Worm (Caenorhabditis elegans): ENCODE data around the gene repo-1.

Gene repo-1

ce11 chrIV:12051049-12051792 is 33.1 kb upstream of the repo-1 start, which contains the start of the genes bre-5 and spt-5:
bre-5 (minus strand) TSS chrIV:12051215.
spt-5 (plus strand) TSS chrIV:12051491.
- TF ChIP-seq efl-3 (GFP tag; optimal IDR thresholded peaks at IDR 0.05) (no peak), elt-3 (tag; optimal IDR thresholded peaks at IDR 0.05) (no peak), elt-2 (tag; optimal IDR thresholded peaks at IDR 0.05) (no peak), snu-23 (GFP tag; optimal IDR thresholded peaks at IDR 0.05) (peak; percentile 41), lin-14 (GFP tag; optimal IDR thresholded peaks at IDR 0.05) (no peak), pag-3 (tag; optimal IDR thresholded peaks at IDR 0.05; ENCODE audit: borderline replicate concordance, insufficient read depth) (no peak), aly-2 (tag; optimal IDR thresholded peaks at IDR 0.05) (no peak), sup-37 (GFP tag; optimal IDR thresholded peaks at IDR 0.05) (no peak), egl-13 (tag; optimal IDR thresholded peaks at IDR 0.05) (no peak), hpl-2 (GFP tag; optimal IDR thresholded peaks at IDR 0.05) (no peak), pqm-1 (tag; optimal IDR thresholded peaks at IDR 0.05) (no peak), nhr-85 (tag) (peak; percentile 45), sox-4 (tag; optimal IDR thresholded peaks at IDR 0.05) (no peak), pax-3 (tag; optimal IDR thresholded peaks at IDR 0.05) (no peak), lin-39 (tag; optimal IDR thresholded peaks at IDR 0.05) (no peak), ets-5 (GFP tag; IDR thresholded peaks at IDR 0.05) (no peak), fkh-4 (tag; optimal IDR thresholded peaks at IDR 0.05; ENCODE audit: borderline replicate concordance) (no peak), snpc-4 (tag; optimal IDR thresholded peaks at IDR 0.05) (no peak), lin-15B (tag; optimal IDR thresholded peaks at IDR 0.05) (no peak), nhr-20 (tag; optimal IDR thresholded peaks at IDR 0.05) (peak; percentile 34), ceh-88 (GFP tag; IDR thresholded peaks at IDR 0.05) (no peak), tbx-2 (tag; optimal IDR thresholded peaks at IDR 0.05) (no peak), lir-3 (tag; optimal IDR thresholded peaks at IDR 0.05; ENCODE audit: poor library complexity) (no peak), nhr-19 (GFP tag; conservative IDR thresholded peaks at IDR 0.05) (0 out of 2 replicates have a peak, but pooled peaks have one; percentile 12), fkh-10 (GFP tag; optimal IDR thresholded peaks at IDR 0.05) (no peak), swsn-7 (tag; optimal IDR thresholded peaks at IDR 0.05) (peak; percentile 25), nhr-237 (tag; optimal IDR thresholded peaks at IDR 0.05) (no peak), ceh-90 (tag; optimal IDR thresholded peaks at IDR 0.05) (no peak), nhr-47 (tag; optimal IDR thresholded peaks at IDR 0.05) (peak; percentile 52), ceh-8 (GFP tag; optimal IDR thresholded peaks at IDR 0.05) (no peak), skn-1 (tag; optimal IDR thresholded peaks at IDR 0.05) (no peak), rnt-1 (tag; optimal IDR thresholded peaks at IDR 0.05) (peak; percentile 5), tlp-1 (tag; optimal IDR thresholded peaks at IDR 0.05) (no peak), hlh-4 (tag; optimal IDR thresholded peaks at IDR 0.05) (no peak), Y116A8C.19 (tag; optimal IDR thresholded peaks at IDR 0.05; ENCODE audit: borderline replicate concordance) (no peak), dsc-1 (tag; optimal IDR thresholded peaks at IDR 0.05) (no peak), F16B12.6 (tag; optimal IDR thresholded peaks at IDR 0.05) (peak; percentile 85), C34B4.2 (tag; optimal IDR thresholded peaks at IDR 0.05) (no peak), mep-1 (tag; optimal IDR thresholded peaks at IDR 0.05) (no peak), nhr-71 (tag; optimal IDR thresholded peaks at IDR 0.05) (peak; percentile 48), nhr-12 (tag; optimal IDR thresholded peaks at IDR 0.05) (no peak), egl-27 (tag; optimal IDR thresholded peaks at IDR 0.05) (no peak), alr-1 (tag; optimal IDR thresholded peaks at IDR 0.05; ENCODE audit: borderline replicate concordance) (no peak), nhr-90 (tag; optimal IDR thresholded peaks at IDR 0.05; ENCODE audit: poor library complexity) (no peak), zip-4 (GFP tag; optimal IDR thresholded peaks at IDR 0.05) (no peak), nhr-76 (tag; optimal IDR thresholded peaks at IDR 0.05) (no peak), fkh-8 (tag; optimal IDR thresholded peaks at IDR 0.05) (no peak), jun-1 (tag; optimal IDR thresholded peaks at IDR 0.05) (no peak), mab-9 (GFP tag; IDR thresholded peaks at IDR 0.05) (no peak), unc-98 (GFP tag; IDR thresholded peaks at IDR 0.05) (no peak), ces-1 (GFP tag; optimal IDR thresholded peaks at IDR 0.05) (no peak)
